ENCODE assay signal across 5 worm cellular contexts in genomic region chrIII:12851034-12851433, ce11.
TF ChIP-seq lines count a peak whose summit lies in the region.

No protein-coding gene starts in this region.

TF ChIP-seq in whole organism, L1 larva, 84 proteins besides CTCF, POLR2A, EP300 and RAD21 (continues in another document):
- TF ChIP-seq irx-1 (tag; optimal IDR thresholded peaks at IDR 0.05; lab: Kevin White, UChicago) (no peak), elt-2 (tag; optimal IDR thresholded peaks at IDR 0.05; lab: Kevin White, UChicago) (no peak), nhr-12 (tag; optimal IDR thresholded peaks at IDR 0.05; lab: Kevin White, UChicago) (no peak), unc-62 (GFP tag; optimal IDR thresholded peaks at IDR 0.05; lab: Kevin White, UChicago) (no peak), lin-14 (GFP tag; optimal IDR thresholded peaks at IDR 0.05; lab: Kevin White, UChicago) (peak; percentile 14), unc-86 (tag; optimal IDR thresholded peaks at IDR 0.05; lab: Kevin White, UChicago) (no peak), vab-15 (tag; optimal IDR thresholded peaks at IDR 0.05; lab: Kevin White, UChicago) (no peak), tlp-1 (tag; optimal IDR thresholded peaks at IDR 0.05; lab: Kevin White, UChicago) (no peak), elt-3 (tag; optimal IDR thresholded peaks at IDR 0.05; lab: Kevin White, UChicago) (peak in 4 of 6 experiments; percentile 30 to 68 (median 46)), sox-4 (tag; optimal IDR thresholded peaks at IDR 0.05; lab: Kevin White, UChicago) (no peak), nhr-28 (tag; optimal IDR thresholded peaks at IDR 0.05; lab: Kevin White, UChicago) (no peak), nhr-71 (tag; optimal IDR thresholded peaks at IDR 0.05; lab: Kevin White, UChicago) (no peak), nhr-20 (tag; optimal IDR thresholded peaks at IDR 0.05; lab: Kevin White, UChicago) (peak; percentile 25), lin-15B (tag; optimal IDR thresholded peaks at IDR 0.05; lab: Kevin White, UChicago) (no peak), fkh-8 (tag; optimal IDR thresholded peaks at IDR 0.05; lab: Kevin White, UChicago) (no peak), fkh-4 (tag; optimal IDR thresholded peaks at IDR 0.05; lab: Kevin White, UChicago; ENCODE audit: borderline replicate concordance) (no peak), rnt-1 (tag; optimal IDR thresholded peaks at IDR 0.05; lab: Kevin White, UChicago) (no peak), blmp-1 (tag; optimal IDR thresholded peaks at IDR 0.05; lab: Kevin White, UChicago) (peak; percentile 97), mdl-1 (tag; optimal IDR thresholded peaks at IDR 0.05; lab: Kevin White, UChicago) (no peak)

TF ChIP-seq in whole organism, L2 larva, 48 proteins besides CTCF, POLR2A, EP300 and RAD21:
- TF ChIP-seq ceh-16 (tag; optimal IDR thresholded peaks at IDR 0.05; lab: Kevin White, UChicago) (no peak), lsy-2 (tag; optimal IDR thresholded peaks at IDR 0.05; lab: Kevin White, UChicago) (no peak), Y55F3AM.14 (GFP tag; optimal IDR thresholded peaks at IDR 0.05; lab: Kevin White, UChicago) (no peak), fos-1 (tag; optimal IDR thresholded peaks at IDR 0.05; lab: Kevin White, UChicago) (peak; percentile 54), sma-3 (GFP tag; optimal IDR thresholded peaks at IDR 0.05; lab: Kevin White, UChicago) (peak; percentile 7), sma-9 (GFP tag; optimal IDR thresholded peaks at IDR 0.05; lab: Kevin White, UChicago) (peak; percentile 8), sma-9 (tag; optimal IDR thresholded peaks at IDR 0.05; lab: Kevin White, UChicago) (no peak), egl-27 (tag; optimal IDR thresholded peaks at IDR 0.05; lab: Kevin White, UChicago) (peak; percentile 2), nhr-21 (tag; optimal IDR thresholded peaks at IDR 0.05; lab: Kevin White, UChicago) (peak; percentile 29)

TF ChIP-seq in whole organism, L3 larva, 47 proteins besides CTCF, POLR2A, EP300 and RAD21:
- peak; percentile 53 for TF ChIP-seq ceh-28 (tag; optimal IDR thresholded peaks at IDR 0.05; lab: Kevin White, UChicago)
- no peak for TF ChIP-seq snpc-4 (tag; optimal IDR thresholded peaks at IDR 0.05; lab: Kevin White, UChicago)
- peak in 2 of 3 experiments; percentile 31 to 39 for TF ChIP-seq elt-3 (tag; optimal IDR thresholded peaks at IDR 0.05; lab: Kevin White, UChicago)
- TF ChIP-seq nhr-76 (tag; optimal IDR thresholded peaks at IDR 0.05; lab: Kevin White, UChicago) = no peak
- TF ChIP-seq jun-1 (tag; optimal IDR thresholded peaks at IDR 0.05; lab: Kevin White, UChicago) = no peak
TF ChIP-seq in whole organism, L3 larva: peak in this region for 2.

TF ChIP-seq in whole organism, L4 larva, 104 proteins besides CTCF, POLR2A, EP300 and RAD21:
- TF ChIP-seq R02D3.7 (tag; optimal IDR thresholded peaks at IDR 0.05; lab: Kevin White, UChicago) (no peak), nhr-28 (tag; optimal IDR thresholded peaks at IDR 0.05; lab: Kevin White, UChicago) (peak; percentile 34)

TF ChIP-seq in whole organism, mixed stage, embryonic, 35 proteins besides CTCF, POLR2A, EP300 and RAD21:
- TF ChIP-seq nhr-28 (tag; optimal IDR thresholded peaks at IDR 0.05; lab: Kevin White, UChicago) = no peak
- TF ChIP-seq elt-3 (tag; optimal IDR thresholded peaks at IDR 0.05; lab: Kevin White, UChicago) = peak; percentile 15
- TF ChIP-seq unc-62 (GFP tag; optimal IDR thresholded peaks at IDR 0.05; lab: Kevin White, UChicago) = peak; percentile 36
- peak; percentile 34 for TF ChIP-seq blmp-1 (tag; optimal IDR thresholded peaks at IDR 0.05; lab: Kevin White, UChicago)
- peak; percentile 61 for TF ChIP-seq nhr-237 (tag; optimal IDR thresholded peaks at IDR 0.05; lab: Kevin White, UChicago)
TF ChIP-seq in whole organism, mixed stage, embryonic: peak in this region for 4.

Comparison
In these comparisons a context has a peak if more than half of its experiments do, and no peak if none do; other contexts are left out.
1. Of the 29 proteins assayed by ChIP-seq in both whole organism, L4 larva and whole organism, L1 larva: peak only in whole organism, L4 larva: nhr-28; only in whole organism, L1 larva: none; in both: none; in neither: 28.